Fruit fly (Drosophila melanogaster) whole organism, embryonic: ENCODE data around the gene CG4629.
A peak's percentile ranks its signal among the peaks of the same experiment; 100 is the strongest.

Experiments used
- CG10543 ChIP-seq: fragments of 200-800 bp; sonication (Bioruptor generic); optimal IDR thresholded peaks from 3 replicates; lab custom pipeline; 2017; ENCODE audit warnings: missing biosample characterization, mild to moderate bottlenecking, missing genetic modification characterization, moderate library complexity
- CG10979 ChIP-seq: fragments of 200-800 bp; sonication (Bioruptor generic); optimal IDR thresholded peaks from 2 replicates; lab custom pipeline; 2018; ENCODE audit warnings: missing biosample characterization, mild to moderate bottlenecking, missing genetic modification characterization, moderate library complexity
- CG11085 ChIP-seq: fragments of 200-800 bp; sonication (Bioruptor generic); IDR thresholded peaks from 2 replicates; pipeline ENCODE4 v1.3.6; 2022; ENCODE audit warnings: missing biosample characterization, missing genetic modification characterization
- CG13624 ChIP-seq: fragments of 200-800 bp; sonication (Bioruptor generic); optimal IDR thresholded peaks from 2 replicates; lab custom pipeline; 2016; ENCODE audit warnings: missing biosample characterization, missing genetic modification characterization
- CG14441 ChIP-seq: fragments of 200-800 bp; sonication (Bioruptor generic); IDR thresholded peaks from 2 replicates; pipeline ENCODE4 v1.3.6; 2022; ENCODE audit warnings: missing biosample characterization, missing genetic modification characterization
- CG15011 ChIP-seq: fragments of 200-800 bp; sonication (Bioruptor generic); optimal IDR thresholded peaks from 3 replicates; lab custom pipeline; 2018; ENCODE audit warnings: missing biosample characterization, mild to moderate bottlenecking, missing genetic modification characterization
- CG15269 ChIP-seq: fragments of 200-800 bp; sonication (Bioruptor generic); optimal IDR thresholded peaks from 2 replicates; lab custom pipeline; 2018; ENCODE audit warnings: missing biosample characterization, mild to moderate bottlenecking, missing genetic modification characterization, moderate library complexity
- CG15514 ChIP-seq: fragments of 200-800 bp; sonication (Bioruptor generic); optimal IDR thresholded peaks from 3 replicates; lab custom pipeline; 2017; ENCODE audit warnings: missing biosample characterization, missing genetic modification characterization, mild to moderate bottlenecking, moderate library complexity, missing genetic modification reagents
- CG16813 ChIP-seq: fragments of 200-800 bp; sonication (Bioruptor generic); IDR thresholded peaks from 3 replicates; pipeline ENCODE4 v1.3.6; 2022; ENCODE audit warnings: missing biosample characterization, missing genetic modification characterization; ENCODE audit not compliant: partially characterized antibody
- CG17186 ChIP-seq: fragments of 200-800 bp; sonication (Bioruptor generic); optimal IDR thresholded peaks from 3 replicates; lab custom pipeline; 2017; ENCODE audit warnings: missing biosample characterization, missing genetic modification reagents, missing genetic modification characterization
- CG17829 ChIP-seq: fragments of 200-800 bp; optimal IDR thresholded peaks from 2 replicates; lab custom pipeline; 2019; ENCODE audit warnings: missing biosample characterization, mild to moderate bottlenecking, missing genetic modification characterization, moderate library complexity
- CG18476 ChIP-seq: fragments of 200-800 bp; sonication (Bioruptor generic); optimal IDR thresholded peaks from 2 replicates; lab custom pipeline; 2016; ENCODE audit warnings: missing biosample characterization, mild to moderate bottlenecking, missing genetic modification characterization
- CG30403 ChIP-seq: fragments of 200-800 bp; sonication (Bioruptor generic); optimal IDR thresholded peaks from 3 replicates; lab custom pipeline; 2016; ENCODE audit warnings: missing biosample characterization, missing genetic modification characterization
- CG31224 ChIP-seq: fragments of 200-800 bp; sonication (Bioruptor generic); IDR thresholded peaks from 2 replicates; pipeline ENCODE4 v1.3.6; 2022; ENCODE audit warnings: missing biosample characterization, missing genetic modification characterization
- CG7357 ChIP-seq: fragments of 200-800 bp; sonication (Bioruptor generic); IDR thresholded peaks from 3 replicates; pipeline ENCODE4 v1.3.6; 2022; ENCODE audit warnings: missing biosample characterization, missing genetic modification characterization
- CG7786 ChIP-seq: fragments of 200-800 bp; sonication (Bioruptor generic); optimal IDR thresholded peaks from 2 replicates; lab custom pipeline; 2016; ENCODE audit warnings: missing biosample characterization, missing genetic modification characterization
- CG8089 ChIP-seq: fragments of 200-800 bp; sonication (Bioruptor generic); optimal IDR thresholded peaks from 3 replicates; lab custom pipeline; 2016; ENCODE audit warnings: missing biosample characterization, missing genetic modification characterization
- Dll ChIP-seq: fragments of 200-800 bp; sonication (Bioruptor generic); IDR thresholded peaks from 4 replicates; pipeline ENCODE4 v1.3.6; 2022; ENCODE audit warnings: missing biosample characterization, missing genetic modification characterization; ENCODE audit not compliant: partially characterized antibody
- Elba2 ChIP-seq: fragments of 200-800 bp; sonication (Bioruptor generic); optimal IDR thresholded peaks from 3 replicates; lab custom pipeline; 2016; ENCODE audit warnings: missing biosample characterization, missing genetic modification characterization
- HHEX ChIP-seq: fragments of 200-800 bp; sonication (Bioruptor generic); optimal IDR thresholded peaks from 3 replicates; lab custom pipeline; 2017; ENCODE audit warnings: missing biosample characterization, mild to moderate bottlenecking, missing genetic modification characterization, missing genetic modification reagents
- Lpt ChIP-seq: fragments of >200 bp; optimal IDR thresholded peaks from 2 replicates; lab custom pipeline; 2018; ENCODE audit warnings: missing biosample characterization, missing genetic modification characterization
- Med ChIP-seq: fragments of 200-800 bp; sonication (Bioruptor generic); peaks from one replicate; lab custom pipeline; 2016; ENCODE audit warnings: missing biosample characterization, missing genetic modification characterization, mild to moderate bottlenecking, inconsistent platforms, moderate library complexity
- Meics ChIP-seq: fragments of 200-800 bp; sonication (Bioruptor generic); optimal IDR thresholded peaks from 2 replicates; lab custom pipeline; 2017; ENCODE audit warnings: missing biosample characterization, mild to moderate bottlenecking, missing genetic modification characterization
- PHDP ChIP-seq: fragments of 200-800 bp; sonication (Bioruptor generic); optimal IDR thresholded peaks from 3 replicates; lab custom pipeline; 2018; ENCODE audit warnings: missing biosample characterization, mild to moderate bottlenecking, missing genetic modification characterization, moderate library complexity
- Scr ChIP-seq: fragments of 200-800 bp; sonication (Bioruptor generic); IDR thresholded peaks from 2 replicates; pipeline ENCODE4 v1.3.6; 2022; ENCODE audit warnings: missing biosample characterization, missing genetic modification characterization; ENCODE audit not compliant: partially characterized antibody
- Sox102F ChIP-seq: fragments of 200-800 bp; sonication (Bioruptor generic); optimal IDR thresholded peaks from 2 replicates; lab custom pipeline; 2018; ENCODE audit warnings: missing biosample characterization, mild to moderate bottlenecking, missing genetic modification characterization, moderate library complexity
- Sry-β ChIP-seq: fragments of 200-800 bp; sonication (Bioruptor generic); optimal IDR thresholded peaks from 2 replicates; lab custom pipeline; 2018; ENCODE audit warnings: missing biosample characterization, mild to moderate bottlenecking, missing genetic modification characterization, moderate library complexity
- Ssrp ChIP-seq: fragments of 200-800 bp; sonication (Bioruptor generic); optimal IDR thresholded peaks from 2 replicates; lab custom pipeline; 2018; ENCODE audit warnings: missing biosample characterization, mild to moderate bottlenecking, missing genetic modification characterization, moderate library complexity
- Xrp1 ChIP-seq: fragments of 200-800 bp; sonication (Bioruptor generic); IDR thresholded peaks from 2 replicates; pipeline ENCODE4 v1.3.6; 2022; ENCODE audit warnings: missing biosample characterization, missing genetic modification characterization
- amos ChIP-seq: fragments of 200-800 bp; sonication (Bioruptor generic); IDR thresholded peaks from 2 replicates; pipeline ENCODE4 v1.3.6; 2022; ENCODE audit warnings: missing biosample characterization, missing genetic modification characterization; ENCODE audit not compliant: partially characterized antibody
- aop ChIP-seq: fragments of 200-800 bp; sonication (Bioruptor generic); IDR thresholded peaks from 2 replicates; pipeline ENCODE4 v1.3.6; 2022; ENCODE audit warnings: missing biosample characterization, missing genetic modification characterization
- cato ChIP-seq: fragments of 200-800 bp; sonication (Bioruptor generic); optimal IDR thresholded peaks from 2 replicates; lab custom pipeline; 2016; ENCODE audit warnings: missing biosample characterization, missing genetic modification characterization, borderline replicate concordance
- cg ChIP-seq: fragments of 200-800 bp; sonication (Bioruptor generic); optimal IDR thresholded peaks from 3 replicates; lab custom pipeline; 2019; ENCODE audit warnings: missing biosample characterization, mild to moderate bottlenecking, missing genetic modification characterization, moderate library complexity
- crp ChIP-seq, 2 experiments: fragments of 200-800 bp; sonication (Bioruptor generic); optimal IDR thresholded peaks; 2 replicates in 1 of 2; 3 replicates in 1 of 2; lab custom pipeline; 2017; ENCODE audit warnings: missing biosample characterization in 2 of 2, missing genetic modification characterization in 2 of 2, mild to moderate bottlenecking in 1 of 2, moderate library complexity in 1 of 2
- en ChIP-seq: fragments of 200-800 bp; sonication (Bioruptor generic); optimal IDR thresholded peaks from 2 replicates; lab custom pipeline; 2016; ENCODE audit warnings: missing biosample characterization, missing genetic modification characterization
- ewg ChIP-seq: fragments of 200-800 bp; sonication (Bioruptor generic); optimal IDR thresholded peaks from 3 replicates; lab custom pipeline; 2017; ENCODE audit warnings: mild to moderate bottlenecking, missing biosample characterization, missing genetic modification reagents, missing genetic modification characterization
- ftz-f1 ChIP-seq: fragments of 200-800 bp; sonication (Bioruptor generic); optimal IDR thresholded peaks from 2 replicates; lab custom pipeline; 2016; ENCODE audit warnings: missing biosample characterization, missing genetic modification characterization
- gce ChIP-seq: fragments of 200-800 bp; sonication (Bioruptor generic); IDR thresholded peaks from 3 replicates; pipeline ENCODE4 v1.3.6; 2022; ENCODE audit warnings: missing biosample characterization, missing genetic modification characterization
- gt ChIP-seq: fragments of 200-800 bp; sonication (Bioruptor generic); IDR thresholded peaks from 2 replicates; pipeline ENCODE4 v1.3.6; 2022; ENCODE audit warnings: missing biosample characterization, missing genetic modification characterization
- ham ChIP-seq: fragments of 200-800 bp; sonication (Bioruptor generic); IDR thresholded peaks from 2 replicates; pipeline ENCODE4 v1.3.6; 2022; ENCODE audit warnings: missing biosample characterization, missing genetic modification characterization
- insv ChIP-seq, 2 experiments: fragments of 200-800 bp; sonication (Bioruptor generic); optimal IDR thresholded peaks; 3 replicates each; lab custom pipeline; 2016 to 2018; ENCODE audit warnings: missing biosample characterization in 2 of 2, missing genetic modification characterization in 2 of 2
- jing ChIP-seq: fragments of 200-800 bp; sonication (Bioruptor generic); optimal IDR thresholded peaks from 2 replicates; lab custom pipeline; 2018; ENCODE audit warnings: missing biosample characterization, mild to moderate bottlenecking, missing genetic modification characterization
- nau ChIP-seq: fragments of 200-800 bp; sonication (Bioruptor generic); optimal IDR thresholded peaks from 3 replicates; lab custom pipeline; 2017; ENCODE audit warnings: missing biosample characterization, mild to moderate bottlenecking, missing genetic modification characterization, missing genetic modification reagents
- odd ChIP-seq: fragments of 200-800 bp; sonication (Bioruptor generic); optimal IDR thresholded peaks from 2 replicates; lab custom pipeline; 2017; ENCODE audit warnings: missing biosample characterization, mild to moderate bottlenecking, missing genetic modification characterization
- prd ChIP-seq, 3 experiments: fragments of >200 bp in 2 of 3; fragments of 200-800 bp in 1 of 3; sonication (Bioruptor generic) in 1 of 3; optimal IDR thresholded peaks in 2 of 3; IDR thresholded peaks in 1 of 3; 2 replicates in 2 of 3; 3 replicates in 1 of 3; pipeline versions ENCODE4 v1.3.6 to Lab custom; 2017 to 2022; ENCODE audit warnings: missing biosample characterization in 1 of 3, missing genetic modification characterization in 1 of 3
- pum ChIP-seq: fragments of 200-800 bp; sonication (Bioruptor generic); optimal IDR thresholded peaks from 2 replicates; lab custom pipeline; 2016; ENCODE audit warnings: missing biosample characterization, missing genetic modification characterization
- sd ChIP-seq: fragments of 200-800 bp; sonication (Bioruptor generic); optimal IDR thresholded peaks from 3 replicates; lab custom pipeline; 2018; ENCODE audit warnings: missing biosample characterization, mild to moderate bottlenecking, missing genetic modification characterization, moderate library complexity
- slbo ChIP-seq: fragments of 200-800 bp; sonication (Bioruptor generic); IDR thresholded peaks from 2 replicates; pipeline ENCODE4 v1.3.6; 2022; ENCODE audit warnings: missing biosample characterization, missing genetic modification characterization
- tx ChIP-seq: fragments of 200-800 bp; sonication (Bioruptor generic); optimal IDR thresholded peaks from 2 replicates; lab custom pipeline; 2016; ENCODE audit warnings: missing biosample characterization, missing genetic modification characterization

Gene CG4629

dm6 chr2L:1075753-1076152 lies 26.6 kb downstream of the CG4629 start (continued):
- TF ChIP-seq CG18476 (GFP tag; lab: Kevin White, UChicago) (peak; percentile 82), Sox102F (GFP tag; lab: Kevin White, UChicago) (peak; percentile 97), sd (tag; lab: Kevin White, UChicago) (peak; percentile 29), HHEX (peak; percentile 83), CG30403 (GFP tag; lab: Kevin White, UChicago) (peak; percentile 92), tx (GFP tag; lab: Kevin White, UChicago) (peak; percentile 94), aop (peak; percentile 84; the same call in 1 of the 2 replicates), CG7786 (GFP tag; lab: Kevin White, UChicago) (peak; percentile 93), cg (peak; percentile 51), ftz-f1 (GFP tag; lab: Kevin White, UChicago) (no peak), en (peak; percentile 88), Meics (GFP tag; lab: Kevin White, UChicago) (peak; percentile 61), Xrp1 (GFP tag; lab: Robert Waterston, UW) (peak; percentile 97), PHDP (tag; lab: Kevin White, UChicago) (peak; percentile 86), amos (GFP tag; lab: Robert Waterston, UW) (no peak), CG15011 (GFP tag; lab: Kevin White, UChicago) (peak; percentile 58), gt (GFP tag; lab: Robert Waterston, UW) (peak; percentile 84), cato (GFP tag; lab: Kevin White, UChicago) (peak; percentile 91), CG8089 (peak; percentile 96), prd (optimal IDR thresholded peaks at IDR 0.05; lab: Kevin White, UChicago) (no peak), prd (GFP tag; IDR thresholded peaks at IDR 0.05; lab: Robert Waterston, UW) (peak; percentile 98), CG16813 (GFP tag; lab: Robert Waterston, UW) (no peak), ewg (GFP tag; lab: Kevin White, UChicago) (peak; percentile 90), crp (GFP tag; optimal IDR thresholded peaks at IDR 0.05; lab: Kevin White, UChicago) (peak in 1 of 2 experiments; percentile 61), ham (GFP tag; lab: Robert Waterston, UW) (no peak), odd (GFP tag; lab: Kevin White, UChicago) (peak; percentile 76), Ssrp (tag; lab: Kevin White, UChicago) (peak; percentile 92), CG15269 (peak; percentile 87), CG15514 (peak; percentile 13), CG31224 (GFP tag; lab: Robert Waterston, UW) (peak; percentile 70), Scr (no peak), CG13624 (peak; percentile 86), CG14441 (GFP tag; lab: Robert Waterston, UW) (peak; percentile 93), CG10543 (GFP tag; lab: Kevin White, UChicago) (no peak), insv (GFP tag; optimal IDR thresholded peaks at IDR 0.05; lab: Kevin White, UChicago) (no peak), nau (GFP tag; lab: Kevin White, UChicago) (peak; percentile 78), CG10979 (peak; percentile 95), Lpt (GFP tag; lab: Kevin White, UChicago) (no peak), Sry-β (GFP tag; lab: Kevin White, UChicago) (peak; percentile 45), CG7357 (GFP tag; lab: Robert Waterston, UW) (peak; percentile 78; the same call in 2 of the 3 replicates), slbo (GFP tag; lab: Robert Waterston, UW) (peak; percentile 91), jing (GFP tag; lab: Kevin White, UChicago) (peak; percentile 92), gce (GFP tag; lab: Robert Waterston, UW) (peak; percentile 91), CG17829 (tag; lab: Kevin White, UChicago) (peak; percentile 92), Elba2 (GFP tag; lab: Kevin White, UChicago) (peak; percentile 49), CG17186 (GFP tag; lab: Kevin White, UChicago) (peak; percentile 80), Med (GFP tag; lab: Kevin White, UChicago) (peak; percentile 98), pum (GFP tag; lab: Kevin White, UChicago) (peak; percentile 94), CG11085 (GFP tag; lab: Robert Waterston, UW) (peak; percentile 69; the same call in 1 of the 2 replicates), Dll (GFP tag; lab: Robert Waterston, UW) (no peak)
